Worm (Caenorhabditis elegans): ENCODE data around the gene twk-22.

The twk-22 gene

ce11 chrX:16285151-16285550 lies 21.1 kb upstream of the twk-22 start:
- no peak for TF ChIP-seq T22C8.4 (GFP tag; IDR thresholded peaks at IDR 0.05)
- no peak for TF ChIP-seq flt-1 (GFP tag; IDR thresholded peaks at IDR 0.05)
- no peak for TF ChIP-seq med-1 (GFP tag; optimal IDR thresholded peaks at IDR 0.05; ENCODE audit: insufficient read depth)
- TF ChIP-seq klf-2 (GFP tag; conservative IDR thresholded peaks at IDR 0.05): no peak
- TF ChIP-seq ztf-29 (GFP tag; IDR thresholded peaks at IDR 0.05): no peak
- TF ChIP-seq cog-1 (tag; optimal IDR thresholded peaks at IDR 0.05): no peak
- TF ChIP-seq tab-1 (GFP tag; IDR thresholded peaks at IDR 0.05): no peak
- no peak for TF ChIP-seq ref-1 (GFP tag; conservative IDR thresholded peaks at IDR 0.05)
- no peak for TF ChIP-seq ztf-23 (GFP tag; IDR thresholded peaks at IDR 0.05)

- TF ChIP-seq tab-1 (GFP tag; IDR thresholded peaks at IDR 0.05) (no peak), cog-1 (tag; optimal IDR thresholded peaks at IDR 0.05) (no peak), flt-1 (GFP tag; IDR thresholded peaks at IDR 0.05) (no peak), ref-1 (GFP tag; conservative IDR thresholded peaks at IDR 0.05) (no peak), ztf-23 (GFP tag; IDR thresholded peaks at IDR 0.05) (no peak), ztf-29 (GFP tag; IDR thresholded peaks at IDR 0.05) (no peak), med-1 (GFP tag; optimal IDR thresholded peaks at IDR 0.05; ENCODE audit: insufficient read depth) (no peak), klf-2 (GFP tag; conservative IDR thresholded peaks at IDR 0.05) (no peak), T22C8.4 (GFP tag; IDR thresholded peaks at IDR 0.05) (no peak)
Measured at ce11 chrX:16289635-16290034, 16.6 kb upstream of the twk-22 start.

ce11 chrX:16290536-16290935 lies 15.7 kb upstream of the twk-22 start:
- TF ChIP-seq ztf-29 (GFP tag; IDR thresholded peaks at IDR 0.05) (no peak), ztf-23 (GFP tag; IDR thresholded peaks at IDR 0.05) (no peak)

ce11 chrX:16292933-16293332 lies 13.3 kb upstream of the twk-22 start, which contains the start of gene F52E10.4:
TSS of gene F52E10.4 (minus strand) at chrX:16293033.
- TF ChIP-seq med-1 (GFP tag; optimal IDR thresholded peaks at IDR 0.05; ENCODE audit: insufficient read depth) (no peak), klf-2 (GFP tag; conservative IDR thresholded peaks at IDR 0.05) (no peak), ztf-23 (GFP tag; IDR thresholded peaks at IDR 0.05) (no peak), flt-1 (GFP tag; IDR thresholded peaks at IDR 0.05) (no peak)

- no peak for TF ChIP-seq flt-1 (GFP tag; IDR thresholded peaks at IDR 0.05)
- no peak for TF ChIP-seq klf-2 (GFP tag; conservative IDR thresholded peaks at IDR 0.05)
- no peak for TF ChIP-seq ref-1 (GFP tag; conservative IDR thresholded peaks at IDR 0.05)
- no peak for TF ChIP-seq cog-1 (tag; optimal IDR thresholded peaks at IDR 0.05)
- TF ChIP-seq tab-1 (GFP tag; IDR thresholded peaks at IDR 0.05): no peak
- TF ChIP-seq T22C8.4 (GFP tag; IDR thresholded peaks at IDR 0.05): no peak
- TF ChIP-seq ztf-23 (GFP tag; IDR thresholded peaks at IDR 0.05): no peak
- TF ChIP-seq med-1 (GFP tag; optimal IDR thresholded peaks at IDR 0.05; ENCODE audit: insufficient read depth): no peak
- no peak for TF ChIP-seq ztf-29 (GFP tag; IDR thresholded peaks at IDR 0.05)
Measured at ce11 chrX:16297123-16297522, 9.1 kb upstream of the twk-22 start.

ce11 chrX:16298173-16298572 lies 8.1 kb upstream of the twk-22 start:
- TF ChIP-seq klf-2 (GFP tag; conservative IDR thresholded peaks at IDR 0.05): peak; percentile 45; the same call in 1 of the 2 replicates
- TF ChIP-seq med-1 (GFP tag; optimal IDR thresholded peaks at IDR 0.05; ENCODE audit: insufficient read depth): no peak
- TF ChIP-seq tab-1 (GFP tag; IDR thresholded peaks at IDR 0.05): 0 out of 2 replicates have a peak, but pooled peaks have one; percentile 24
- 0 out of 2 replicates have a peak, but pooled peaks have one; percentile 19 for TF ChIP-seq flt-1 (GFP tag; IDR thresholded peaks at IDR 0.05)
- peak; percentile 83 for TF ChIP-seq ztf-23 (GFP tag; IDR thresholded peaks at IDR 0.05)
- peak; percentile 57 for TF ChIP-seq T22C8.4 (GFP tag; IDR thresholded peaks at IDR 0.05)
- TF ChIP-seq ztf-29 (GFP tag; IDR thresholded peaks at IDR 0.05): no peak
- TF ChIP-seq ref-1 (GFP tag; conservative IDR thresholded peaks at IDR 0.05): no peak
- peak; percentile 6 for TF ChIP-seq cog-1 (tag; optimal IDR thresholded peaks at IDR 0.05)

ce11 chrX:16299217-16299616 lies 7.0 kb upstream of the twk-22 start:
- TF ChIP-seq flt-1 (GFP tag; IDR thresholded peaks at IDR 0.05) (peak; percentile 38; the same call in 1 of the 2 replicates), T22C8.4 (GFP tag; IDR thresholded peaks at IDR 0.05) (0 out of 2 replicates have a peak, but pooled peaks have one; percentile 30)

- TF ChIP-seq ztf-23 (GFP tag; IDR thresholded peaks at IDR 0.05) (no peak), med-1 (GFP tag; optimal IDR thresholded peaks at IDR 0.05; ENCODE audit: insufficient read depth) (no peak), T22C8.4 (GFP tag; IDR thresholded peaks at IDR 0.05) (no peak), cog-1 (tag; optimal IDR thresholded peaks at IDR 0.05) (no peak), flt-1 (GFP tag; IDR thresholded peaks at IDR 0.05) (no peak), ztf-29 (GFP tag; IDR thresholded peaks at IDR 0.05) (no peak), klf-2 (GFP tag; conservative IDR thresholded peaks at IDR 0.05) (no peak), tab-1 (GFP tag; IDR thresholded peaks at IDR 0.05) (no peak), ref-1 (GFP tag; conservative IDR thresholded peaks at IDR 0.05) (no peak)
Measured at ce11 chrX:16299859-16300258, 6.4 kb upstream of the twk-22 start, which contains the start of gene twk-21. TSS of gene twk-21 (plus strand) at chrX:16299892.

- TF ChIP-seq med-1 (GFP tag; optimal IDR thresholded peaks at IDR 0.05; ENCODE audit: insufficient read depth): no peak
- no peak for TF ChIP-seq klf-2 (GFP tag; conservative IDR thresholded peaks at IDR 0.05)
- TF ChIP-seq ztf-29 (GFP tag; IDR thresholded peaks at IDR 0.05): no peak
- TF ChIP-seq flt-1 (GFP tag; IDR thresholded peaks at IDR 0.05): no peak
- TF ChIP-seq ref-1 (GFP tag; conservative IDR thresholded peaks at IDR 0.05): no peak
- no peak for TF ChIP-seq tab-1 (GFP tag; IDR thresholded peaks at IDR 0.05)
- no peak for TF ChIP-seq ztf-23 (GFP tag; IDR thresholded peaks at IDR 0.05)
- TF ChIP-seq T22C8.4 (GFP tag; IDR thresholded peaks at IDR 0.05): no peak
Measured at ce11 chrX:16300422-16300821, 5.8 kb upstream of the twk-22 start.

- no peak for TF ChIP-seq ztf-29 (GFP tag; IDR thresholded peaks at IDR 0.05)
- no peak for TF ChIP-seq cog-1 (tag; optimal IDR thresholded peaks at IDR 0.05)
- TF ChIP-seq T22C8.4 (GFP tag; IDR thresholded peaks at IDR 0.05): 0 out of 2 replicates have a peak, but pooled peaks have one; percentile 17
Measured at ce11 chrX:16309705-16310104, 3.4 kb downstream of the twk-22 start.

- TF ChIP-seq ztf-29 (GFP tag; IDR thresholded peaks at IDR 0.05) (no peak), flt-1 (GFP tag; IDR thresholded peaks at IDR 0.05) (no peak), med-1 (GFP tag; optimal IDR thresholded peaks at IDR 0.05; ENCODE audit: insufficient read depth) (no peak), T22C8.4 (GFP tag; IDR thresholded peaks at IDR 0.05) (no peak), ztf-23 (GFP tag; IDR thresholded peaks at IDR 0.05) (no peak), klf-2 (GFP tag; conservative IDR thresholded peaks at IDR 0.05) (no peak), cog-1 (tag; optimal IDR thresholded peaks at IDR 0.05) (no peak), tab-1 (GFP tag; IDR thresholded peaks at IDR 0.05) (no peak), ref-1 (GFP tag; conservative IDR thresholded peaks at IDR 0.05) (no peak)
Measured at ce11 chrX:16317629-16318028, 11.4 kb downstream of the twk-22 start, which contains the start of gene T01B4.3. TSS of gene T01B4.3 (minus strand) at chrX:16317729.

Data from whole organism, midembryonic.